Worm (Caenorhabditis elegans) whole organism, L4 larva: Measurements from ENCODE around the gene Y38E10A.3.
A peak's percentile ranks its signal among the peaks of the same experiment; 100 is the strongest.

Source experiments
- F10B5.3 ChIP-seq: sonication (generic microtip); optimal IDR thresholded peaks from 2 replicates; lab custom pipeline; 2016; ENCODE audit warnings: mild to moderate bottlenecking, missing genetic modification characterization, missing compliant biosample characterization
- F49E8.2 ChIP-seq: sonication (generic microtip); optimal IDR thresholded peaks from 2 replicates; lab custom pipeline; 2016; ENCODE audit warnings: missing compliant biosample characterization, mild to moderate bottlenecking, missing genetic modification characterization, borderline replicate concordance
- R02D3.7 ChIP-seq: fragments of 150-350 bp; sonication (generic microtip); optimal IDR thresholded peaks from 3 replicates; lab custom pipeline; 2014; ENCODE audit warnings: missing biosample characterization, missing genetic modification characterization
- Y105C5A.15 ChIP-seq: fragments of 200-800 bp; sonication (Bioruptor generic); IDR thresholded peaks from 2 replicates; pipeline ENCODE4 v1.3.6; 2022; ENCODE audit warnings: missing genetic modification characterization, missing compliant biosample characterization
- Y5F2A.4 ChIP-seq: fragments of 200-800 bp; sonication (Bioruptor generic); optimal IDR thresholded peaks from 2 replicates; lab custom pipeline; 2018; ENCODE audit warnings: mild to moderate bottlenecking, missing genetic modification characterization, missing compliant biosample characterization
- ZK337.2 ChIP-seq: fragments of 200-800 bp; sonication (Bioruptor generic); IDR thresholded peaks from 2 replicates; pipeline ENCODE4 v1.3.6; 2022; ENCODE audit warnings: missing genetic modification reagents, missing genetic modification characterization, missing compliant biosample characterization
- aha-1 ChIP-seq: fragments of 150-350 bp; peaks from one replicate; lab custom pipeline; 2014; ENCODE audit warnings: missing biosample characterization, missing genetic modification characterization
- arid-1 ChIP-seq: fragments of 200-800 bp; sonication (Bioruptor generic); conservative IDR thresholded peaks from 2 replicates; pipeline ENCODE4 v1.3.6; 2022; ENCODE audit warnings: missing genetic modification reagents, missing genetic modification characterization, missing compliant biosample characterization
- ceh-20 ChIP-seq: fragments of 200-800 bp; sonication (Bioruptor generic); IDR thresholded peaks from 2 replicates; pipeline ENCODE4 v1.3.6; 2022; ENCODE audit warnings: missing genetic modification reagents, missing genetic modification characterization, missing compliant biosample characterization
- ceh-44 ChIP-seq: fragments of 200-800 bp; sonication (Bioruptor generic); IDR thresholded peaks from 2 replicates; pipeline ENCODE4 v1.3.6; 2022; ENCODE audit warnings: missing genetic modification reagents, missing genetic modification characterization, missing compliant biosample characterization
- daf-19 ChIP-seq: fragments of 200-800 bp; sonication (Bioruptor generic); conservative IDR thresholded peaks from 2 replicates; pipeline ENCODE4 v1.3.6; 2022; ENCODE audit warnings: missing genetic modification characterization, missing compliant biosample characterization
- dmd-6 ChIP-seq: fragments of 200-800 bp; sonication (Bioruptor generic); IDR thresholded peaks from 2 replicates; pipeline ENCODE4 v1.3.6; 2022; ENCODE audit warnings: missing genetic modification reagents, missing genetic modification characterization, missing compliant biosample characterization
- dmd-8 ChIP-seq: fragments of 200-800 bp; sonication (Bioruptor generic); IDR thresholded peaks from 2 replicates; pipeline ENCODE4 v1.3.6; 2022; ENCODE audit warnings: missing genetic modification characterization, missing compliant biosample characterization
- dpl-1 ChIP-seq: fragments of 150-350 bp; optimal IDR thresholded peaks from 2 replicates; lab custom pipeline; 2014; ENCODE audit warnings: missing biosample characterization, missing genetic modification reagents, missing genetic modification characterization
- fos-1 ChIP-seq: fragments of 150-350 bp; optimal IDR thresholded peaks from 2 replicates; lab custom pipeline; 2014; ENCODE audit warnings: missing biosample characterization, missing genetic modification characterization
- hif-1 ChIP-seq, 2 experiments: sonication (generic microtip); optimal IDR thresholded peaks; 2 replicates each; lab custom pipeline; 2016 to 2017; ENCODE audit warnings: missing compliant biosample characterization in 2 of 2, missing genetic modification characterization in 2 of 2, missing genetic modification reagents in 2 of 2, missing genotype in 2 of 2, mild to moderate bottlenecking in 1 of 2
- hlh-11 ChIP-seq: fragments of 200-800 bp; sonication (Bioruptor generic); optimal IDR thresholded peaks from 2 replicates; lab custom pipeline; 2018; ENCODE audit warnings: mild to moderate bottlenecking, missing genetic modification characterization, missing compliant biosample characterization
- hlh-30 ChIP-seq: sonication (generic microtip); optimal IDR thresholded peaks from 2 replicates; lab custom pipeline; 2017; ENCODE audit warnings: antibody characterized with exemption, mild to moderate bottlenecking, missing genetic modification characterization, missing compliant biosample characterization; ENCODE audit not compliant: insufficient read depth
- jun-1 ChIP-seq: fragments of 150-350 bp; optimal IDR thresholded peaks from 2 replicates; lab custom pipeline; 2014; ENCODE audit warnings: missing biosample characterization, missing genetic modification reagents, missing genetic modification characterization
- lin-15B ChIP-seq: fragments of 150-350 bp; sonication (generic microtip); optimal IDR thresholded peaks from 3 replicates; lab custom pipeline; 2014; ENCODE audit warnings: missing biosample characterization, missing genetic modification characterization
- lin-39 ChIP-seq: fragments of 150-350 bp; optimal IDR thresholded peaks from 2 replicates; lab custom pipeline; 2014; ENCODE audit warnings: missing biosample characterization, missing genetic modification reagents, missing genetic modification characterization
- lsy-2 ChIP-seq, 2 experiments: fragments of 150-350 bp in 1 of 2; sonication (generic microtip) in 1 of 2; optimal IDR thresholded peaks; 2 replicates each; lab custom pipeline; 2014 to 2017; ENCODE audit warnings: missing biosample characterization in 2 of 2, missing genetic modification characterization in 2 of 2
- mep-1 ChIP-seq: fragments of 150-350 bp; sonication (generic microtip); optimal IDR thresholded peaks from 3 replicates; lab custom pipeline; 2014; ENCODE audit warnings: missing biosample characterization, missing genetic modification characterization
- mxl-3 ChIP-seq: fragments of 200-800 bp; sonication (Bioruptor generic); optimal IDR thresholded peaks from 2 replicates; lab custom pipeline; 2018; ENCODE audit warnings: mild to moderate bottlenecking, missing genetic modification characterization, missing compliant biosample characterization
- nhr-28 ChIP-seq: fragments of 150-350 bp; optimal IDR thresholded peaks from 2 replicates; lab custom pipeline; 2014; ENCODE audit warnings: missing biosample characterization, missing genetic modification characterization
- nhr-6 ChIP-seq: fragments of 150-350 bp; optimal IDR thresholded peaks from 2 replicates; lab custom pipeline; 2014; ENCODE audit warnings: missing biosample characterization, missing genetic modification characterization
- nhr-77 ChIP-seq: fragments of 150-350 bp; optimal IDR thresholded peaks from 2 replicates; lab custom pipeline; 2014; ENCODE audit warnings: missing biosample characterization, missing genetic modification characterization
- pqm-1 ChIP-seq: sonication (generic microtip); optimal IDR thresholded peaks from 2 replicates; lab custom pipeline; 2017; ENCODE audit warnings: missing biosample characterization, missing genetic modification characterization
- snpc-1.2 ChIP-seq: fragments of 200-800 bp; sonication (Bioruptor generic); IDR thresholded peaks from 2 replicates; pipeline ENCODE4 v1.3.6; 2022; ENCODE audit warnings: missing genetic modification reagents, missing genetic modification characterization, missing compliant biosample characterization
- spr-3 ChIP-seq: fragments of 200-800 bp; sonication (Bioruptor generic); optimal IDR thresholded peaks from 2 replicates; lab custom pipeline; 2018; ENCODE audit warnings: mild to moderate bottlenecking, missing genetic modification characterization, missing compliant biosample characterization
- unc-130 ChIP-seq: sonication (generic microtip); optimal IDR thresholded peaks from 2 replicates; lab custom pipeline; 2016; ENCODE audit warnings: missing genetic modification reagents, missing genetic modification characterization, missing compliant biosample characterization
- unc-62 ChIP-seq, 3 experiments: fragments of 150-350 bp in 1 of 3; sonication (generic microtip); optimal IDR thresholded peaks in 2 of 3; peaks in 1 of 3; 1 replicate in 1 of 3; 2 replicates in 2 of 3; lab custom pipeline; 2014 to 2017; ENCODE audit warnings: missing biosample characterization in 3 of 3, missing genetic modification characterization in 3 of 3, missing genetic modification reagents in 3 of 3, missing genotype in 1 of 3
- zag-1 ChIP-seq: fragments of 150-350 bp; optimal IDR thresholded peaks from 2 replicates; lab custom pipeline; 2014; ENCODE audit warnings: missing biosample characterization, missing genetic modification characterization

Y38E10A.3 gene

ce11 chrII:12606108-12606507 lies 31.5 kb upstream of the Y38E10A.3 start:
- TF ChIP-seq snpc-1.2 (GFP tag; lab: Robert Waterston, UW) (no peak), R02D3.7 (tag; lab: Kevin White, UChicago) (no peak), unc-62 (GFP tag; optimal IDR thresholded peaks at IDR 0.05 in 1 of 2; lab: Kevin White, UChicago) (peak in 1 of 2 experiments; percentile 96), unc-62 (tag; optimal IDR thresholded peaks at IDR 0.05; lab: Kevin White, UChicago) (no peak), Y105C5A.15 (0 out of 2 replicates have a peak, but pooled peaks have one; percentile 19), lin-15B (tag; lab: Kevin White, UChicago) (no peak), fos-1 (tag; lab: Kevin White, UChicago) (no peak), ceh-44 (GFP tag; lab: Robert Waterston, UW) (no peak), jun-1 (no peak), mep-1 (tag; lab: Kevin White, UChicago) (no peak), nhr-6 (tag; lab: Kevin White, UChicago) (no peak), lsy-2 (tag; optimal IDR thresholded peaks at IDR 0.05; lab: Kevin White, UChicago) (no peak)

- TF ChIP-seq aha-1 (tag; lab: Kevin White, UChicago) (peak; percentile 80), dmd-6 (GFP tag; lab: Robert Waterston, UW) (no peak), F10B5.3 (no peak), hlh-30 (tag; lab: Kevin White, UChicago) (peak; percentile 64), dpl-1 (peak; percentile 39), snpc-1.2 (GFP tag; lab: Robert Waterston, UW) (no peak), mxl-3 (GFP tag; lab: Kevin White, UChicago) (no peak), ZK337.2 (no peak), arid-1 (GFP tag; lab: Robert Waterston, UW) (no peak), hif-1 (tag; optimal IDR thresholded peaks at IDR 0.05; lab: Kevin White, UChicago) (peak in 1 of 2 experiments; percentile 47), daf-19 (GFP tag; lab: Robert Waterston, UW) (no peak), F49E8.2 (no peak)
These were observed 29.4 kb upstream of the Y38E10A.3 start, which contains the start of the genes ceh-100 and lips-15 for ce11 chrII:12603667-12604621. Gene ceh-100 (minus strand): TSS chrII:12603680. Gene lips-15 (plus strand): TSS chrII:12604386.

- no peak for TF ChIP-seq Y5F2A.4 (GFP tag; lab: Kevin White, UChicago)
- TF ChIP-seq lin-15B (tag; lab: Kevin White, UChicago) = no peak
- peak; percentile 43 for TF ChIP-seq dmd-6 (GFP tag; lab: Robert Waterston, UW)
- no peak for TF ChIP-seq dmd-8 (GFP tag; lab: Robert Waterston, UW)
- peak; percentile 63 for TF ChIP-seq nhr-6 (tag; lab: Kevin White, UChicago)
- TF ChIP-seq pqm-1 (tag; lab: Kevin White, UChicago) = peak; percentile 75
- TF ChIP-seq Y105C5A.15 = no peak
- peak in 1 of 2 experiments; percentile 47 for TF ChIP-seq unc-62 (GFP tag; optimal IDR thresholded peaks at IDR 0.05 in 1 of 2; lab: Kevin White, UChicago)
- TF ChIP-seq unc-62 (tag; optimal IDR thresholded peaks at IDR 0.05; lab: Kevin White, UChicago) = no peak
- no peak for TF ChIP-seq ceh-20 (GFP tag; lab: Robert Waterston, UW)
- no peak for TF ChIP-seq daf-19 (GFP tag; lab: Robert Waterston, UW)
These were observed 6.4 kb upstream of the Y38E10A.3 start, which contains the start of gene clec-4 for ce11 chrII:12580952-12581351. Gene clec-4 (minus strand): TSS chrII:12581113.

ce11 chrII:12577754-12578153 lies 3.2 kb upstream of the Y38E10A.3 start, which contains the start of gene clec-8:
Gene clec-8 (minus strand): TSS chrII:12578061.
- peak; percentile 61 for TF ChIP-seq nhr-77 (tag; lab: Kevin White, UChicago)
- peak; percentile 41 for TF ChIP-seq hlh-11 (tag; lab: Kevin White, UChicago)
- TF ChIP-seq nhr-28 (tag; lab: Kevin White, UChicago) = peak; percentile 55
- peak; percentile 48; the same call in 1 of the 2 replicates for TF ChIP-seq dmd-6 (GFP tag; lab: Robert Waterston, UW)
- peak; percentile 40 for TF ChIP-seq pqm-1 (tag; lab: Kevin White, UChicago)
- no peak for TF ChIP-seq unc-130 (GFP tag; lab: Kevin White, UChicago)
- TF ChIP-seq spr-3 (GFP tag; lab: Kevin White, UChicago) = no peak
- no peak for TF ChIP-seq zag-1 (tag; lab: Kevin White, UChicago)
- no peak for TF ChIP-seq lin-39 (tag; lab: Kevin White, UChicago)
- TF ChIP-seq, all 104 proteins: peak for 5
